Worm (Caenorhabditis elegans) whole organism, early embryonic: ENCODE data around the gene F14H3.4.

Experiments used
- ama-1 ChIP-seq: fragments of 150-350 bp; optimal IDR thresholded peaks from 2 replicates; lab custom pipeline; 2014
- ceh-13 ChIP-seq: fragments of 200-800 bp; sonication (Bioruptor generic); optimal IDR thresholded peaks from 2 replicates; lab custom pipeline; 2018; ENCODE audit warnings: mild to moderate bottlenecking, missing genetic modification characterization, missing compliant biosample characterization
- hnd-1 ChIP-seq: sonication (generic microtip); optimal IDR thresholded peaks from 2 replicates; lab custom pipeline; 2016; ENCODE audit warnings: missing genetic modification characterization, missing compliant biosample characterization

ce11 chrV:16047508-16047907 lies 7.4 kb downstream of the F14H3.4 start, which contains the start of gene str-198:
- TF ChIP-seq hnd-1 (tag; lab: Kevin White, UChicago) (no peak), ceh-13 (GFP tag; lab: Kevin White, UChicago) (no peak), ama-1 (lab: Kevin White, UChicago) (no peak)
